Fruit fly (Drosophila melanogaster) whole organism, adult: ENCODE data around the gene Meltrin.

Experiments used
- CG11617 ChIP-seq: fragments of 200-800 bp; sonication (Bioruptor generic); optimal IDR thresholded peaks from 2 replicates; lab custom pipeline; 2017; ENCODE audit warnings: mild to moderate bottlenecking, missing biosample characterization, missing genetic modification reagents, missing genetic modification characterization
- CG12768 ChIP-seq: fragments of 200-800 bp; sonication (Bioruptor generic); optimal IDR thresholded peaks from 2 replicates; lab custom pipeline; 2017; ENCODE audit warnings: missing biosample characterization, missing genetic modification characterization, mild to moderate bottlenecking, moderate library complexity, missing genetic modification reagents
- CG14711 ChIP-seq: fragments of 200-800 bp; sonication (Bioruptor generic); optimal IDR thresholded peaks from 2 replicates; lab custom pipeline; 2018; ENCODE audit warnings: missing biosample characterization, mild to moderate bottlenecking, missing genetic modification characterization, moderate library complexity
- CG1620 ChIP-seq: fragments of 200-800 bp; sonication (Bioruptor generic); optimal IDR thresholded peaks from 2 replicates; lab custom pipeline; 2016; ENCODE audit warnings: missing biosample characterization, missing genetic modification characterization
- CG33017 ChIP-seq: fragments of 200-800 bp; sonication (Bioruptor generic); optimal IDR thresholded peaks from 2 replicates; lab custom pipeline; 2018; ENCODE audit warnings: missing biosample characterization, mild to moderate bottlenecking, missing genetic modification characterization, moderate library complexity
- CG5204 ChIP-seq: fragments of 200-800 bp; sonication (Bioruptor generic); optimal IDR thresholded peaks from 2 replicates; lab custom pipeline; 2016; ENCODE audit warnings: missing biosample characterization, missing genetic modification characterization
- CG7045 ChIP-seq: fragments of 200-800 bp; sonication (Bioruptor generic); optimal IDR thresholded peaks from 2 replicates; lab custom pipeline; 2017; ENCODE audit warnings: missing biosample characterization, mild to moderate bottlenecking, missing genetic modification characterization
- CG7101 ChIP-seq: fragments of 200-800 bp; sonication (Bioruptor generic); optimal IDR thresholded peaks from 2 replicates; lab custom pipeline; 2018; ENCODE audit warnings: missing biosample characterization, mild to moderate bottlenecking, missing genetic modification characterization, moderate library complexity
- Clk ChIP-seq: fragments of 200-800 bp; sonication (Bioruptor generic); optimal IDR thresholded peaks from 2 replicates; lab custom pipeline; 2017; ENCODE audit warnings: missing biosample characterization, missing genetic modification characterization
- Crg-1 ChIP-seq: fragments of 200-800 bp; sonication (Bioruptor generic); optimal IDR thresholded peaks from 2 replicates; lab custom pipeline; 2016; ENCODE audit warnings: missing biosample characterization, missing genetic modification characterization
- Hr96 ChIP-seq: fragments of 200-800 bp; sonication (Bioruptor generic); optimal IDR thresholded peaks from 2 replicates; lab custom pipeline; 2016; ENCODE audit warnings: missing biosample characterization, missing genetic modification characterization
- Mnt ChIP-seq: fragments of 200-800 bp; sonication (Bioruptor generic); optimal IDR thresholded peaks from 2 replicates; lab custom pipeline; 2016; ENCODE audit warnings: missing biosample characterization, mild to moderate bottlenecking, missing genetic modification characterization
- bab1 ChIP-seq: fragments of 200-800 bp; sonication (Bioruptor generic); optimal IDR thresholded peaks from 3 replicates; lab custom pipeline; 2019; ENCODE audit warnings: missing biosample characterization, mild to moderate bottlenecking, missing genetic modification characterization, moderate library complexity
- cic ChIP-seq: fragments of 200-800 bp; sonication (Bioruptor generic); optimal IDR thresholded peaks from 2 replicates; lab custom pipeline; 2017; ENCODE audit warnings: missing biosample characterization, mild to moderate bottlenecking, missing genetic modification characterization, moderate library complexity
- cnc ChIP-seq, 2 experiments: fragments of >200 bp; optimal IDR thresholded peaks; 2 replicates each; lab custom pipeline; 2017
- kay ChIP-seq: fragments of 200-800 bp; sonication (Bioruptor generic); peaks from one replicate; lab custom pipeline; 2016; ENCODE audit warnings: missing biosample characterization, missing genetic modification characterization, borderline replicate concordance
- ovo ChIP-seq: fragments of 200-800 bp; sonication (Bioruptor generic); optimal IDR thresholded peaks from 2 replicates; lab custom pipeline; 2016; ENCODE audit warnings: missing biosample characterization, missing genetic modification characterization
- pad ChIP-seq: fragments of 200-800 bp; sonication (Bioruptor generic); optimal IDR thresholded peaks from 3 replicates; lab custom pipeline; 2017; ENCODE audit warnings: missing biosample characterization, missing genetic modification characterization, mild to moderate bottlenecking, moderate library complexity, missing genetic modification reagents
- tj ChIP-seq: fragments of 200-800 bp; sonication (Bioruptor generic); optimal IDR thresholded peaks from 3 replicates; lab custom pipeline; 2017; ENCODE audit warnings: missing biosample characterization, mild to moderate bottlenecking, missing genetic modification characterization, moderate library complexity
- toe ChIP-seq: fragments of 200-800 bp; sonication (Bioruptor generic); optimal IDR thresholded peaks from 2 replicates; lab custom pipeline; 2016; ENCODE audit warnings: missing biosample characterization, missing genetic modification characterization

The Meltrin gene

DNA sequence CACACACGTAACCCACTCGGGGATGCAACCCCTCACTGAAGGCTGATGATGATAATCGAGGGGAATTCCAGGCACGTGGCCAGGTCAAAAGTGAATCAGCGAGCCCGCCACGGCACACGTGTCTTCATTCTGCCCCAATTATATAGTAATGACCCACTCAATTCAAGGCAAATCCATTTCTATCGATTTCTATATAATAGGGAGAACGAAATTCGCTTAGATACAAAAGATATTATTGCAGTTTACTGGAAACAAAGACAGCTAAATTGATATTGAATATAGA, 4.2 kb downstream of the Meltrin start:
- TF ChIP-seq Mnt (no peak), kay (no peak), Crg-1 (GFP tag; lab: Kevin White, UChicago) (no peak), CG11617 (GFP tag; lab: Kevin White, UChicago) (no peak), CG7045 (GFP tag; lab: Kevin White, UChicago) (no peak), CG12768 (GFP tag; lab: Kevin White, UChicago) (no peak), toe (GFP tag; lab: Kevin White, UChicago) (no peak), cnc (optimal IDR thresholded peaks at IDR 0.05; lab: Kevin White, UChicago) (no peak), CG5204 (no peak), CG14711 (no peak), CG7101 (tag; lab: Kevin White, UChicago) (no peak), pad (GFP tag; lab: Kevin White, UChicago) (no peak), bab1 (GFP tag; lab: Kevin White, UChicago) (no peak), Clk (GFP tag; lab: Kevin White, UChicago) (no peak)

DNA sequence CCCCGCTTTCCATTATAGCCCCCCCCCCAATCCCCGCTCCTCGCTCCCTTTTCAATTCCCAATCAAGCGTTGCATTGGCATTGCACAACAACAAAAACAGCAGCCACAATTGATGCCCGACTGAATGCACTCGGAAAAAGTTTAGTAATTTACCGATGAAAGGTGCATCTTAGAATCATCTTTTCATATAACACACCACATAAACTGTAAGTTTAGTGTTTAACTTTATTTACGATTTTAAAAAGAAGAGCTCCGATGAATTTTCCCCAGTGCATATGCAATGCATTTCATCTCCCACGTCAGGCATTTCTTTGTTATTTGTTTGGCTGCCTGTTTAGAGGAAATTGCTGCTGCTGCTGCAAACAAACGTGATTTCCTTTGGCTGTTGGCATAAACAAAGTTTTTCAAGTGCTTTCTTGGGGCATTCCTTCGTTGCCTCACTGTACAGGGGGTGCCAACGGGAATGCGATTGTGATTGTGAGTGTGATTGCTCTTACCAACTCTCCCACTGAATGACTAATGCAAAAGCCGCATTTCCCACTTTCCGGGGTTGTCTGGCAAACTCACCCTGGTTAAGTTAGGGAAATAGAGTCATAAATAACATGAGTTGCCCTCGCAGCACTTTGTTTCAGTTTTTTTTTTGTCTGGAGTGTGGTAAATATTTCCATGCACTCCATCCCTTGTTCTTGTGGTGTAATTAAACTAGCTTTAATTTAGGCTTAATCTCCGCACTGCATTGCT, 4.7 kb downstream of the Meltrin start:
- TF ChIP-seq CG12768 (GFP tag; lab: Kevin White, UChicago) (peak; percentile 27), Crg-1 (GFP tag; lab: Kevin White, UChicago) (no peak), kay (no peak), CG14711 (peak; percentile 49), CG33017 (peak; percentile 35), CG7101 (tag; lab: Kevin White, UChicago) (peak; percentile 11), Hr96 (GFP tag; lab: Kevin White, UChicago) (no peak), Mnt (no peak), CG7045 (GFP tag; lab: Kevin White, UChicago) (peak; percentile 41), CG1620 (no peak), toe (GFP tag; lab: Kevin White, UChicago) (no peak), cic (GFP tag; lab: Kevin White, UChicago) (no peak)

DNA sequence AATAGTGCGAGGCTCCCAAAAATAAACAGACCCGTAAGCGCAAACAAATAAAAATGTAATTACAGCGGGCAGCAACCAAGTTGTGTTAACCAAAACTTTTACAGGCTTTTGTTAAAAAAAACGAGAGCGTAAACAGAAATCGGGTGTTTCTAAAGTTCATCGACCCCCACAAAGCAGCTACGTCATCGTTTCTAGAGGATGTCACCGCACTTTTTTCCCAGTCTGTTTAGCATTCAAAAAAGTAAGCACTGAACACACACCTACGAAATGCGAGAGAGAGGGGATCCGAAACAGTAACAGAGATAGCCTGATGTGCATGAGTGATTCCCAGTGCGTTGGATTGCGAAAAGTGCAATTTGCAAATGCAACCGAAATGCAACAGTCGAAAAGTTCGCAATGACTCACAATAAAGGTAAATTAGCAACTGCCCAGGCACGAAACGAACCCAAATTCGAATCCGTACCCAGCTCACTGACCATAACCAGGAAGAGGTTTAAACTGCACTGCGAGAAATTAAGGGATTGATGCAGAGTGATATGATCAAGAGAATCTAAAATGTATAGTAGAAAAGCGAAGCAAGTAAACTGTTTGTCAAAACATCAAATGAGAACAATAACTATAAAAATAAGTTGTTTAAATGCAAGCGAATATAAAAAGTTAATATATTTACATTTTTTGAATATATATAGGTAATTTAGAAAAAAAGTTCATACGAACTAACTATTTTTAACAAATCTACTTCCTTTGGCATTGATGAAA, 5.9 kb downstream of the Meltrin start:
- TF ChIP-seq Mnt (no peak), CG14711 (no peak), tj (GFP tag; lab: Kevin White, UChicago) (peak; percentile 84), Crg-1 (GFP tag; lab: Kevin White, UChicago) (no peak)

DNA sequence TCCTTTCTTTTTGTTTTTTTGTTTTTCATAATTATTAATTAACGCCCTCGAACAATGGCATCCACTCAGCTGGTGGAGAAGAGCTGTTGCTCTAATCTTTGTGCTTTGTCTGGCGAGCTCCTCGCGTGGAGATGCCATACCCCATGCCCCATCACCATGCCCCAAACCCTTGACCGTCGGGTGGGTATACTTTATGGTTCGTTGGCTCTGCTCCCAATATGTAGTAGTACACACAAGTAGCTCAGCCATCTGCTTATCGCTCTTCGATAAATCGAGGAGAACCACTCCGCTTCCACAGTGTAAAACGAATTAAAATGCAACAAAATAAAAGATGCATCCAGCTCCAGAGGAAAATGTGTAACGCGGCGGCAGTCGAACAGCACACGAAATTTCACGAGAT, 7.0 kb downstream of the Meltrin start:
- TF ChIP-seq Crg-1 (GFP tag; lab: Kevin White, UChicago) (no peak), Clk (GFP tag; lab: Kevin White, UChicago) (no peak), ovo (GFP tag; lab: Kevin White, UChicago) (no peak), cnc (optimal IDR thresholded peaks at IDR 0.05; lab: Kevin White, UChicago) (no peak), cic (GFP tag; lab: Kevin White, UChicago) (no peak), kay (no peak), pad (GFP tag; lab: Kevin White, UChicago) (no peak), CG1620 (no peak), Hr96 (GFP tag; lab: Kevin White, UChicago) (no peak), tj (GFP tag; lab: Kevin White, UChicago) (no peak), CG5204 (no peak), CG33017 (no peak), bab1 (GFP tag; lab: Kevin White, UChicago) (no peak), CG11617 (GFP tag; lab: Kevin White, UChicago) (no peak), toe (GFP tag; lab: Kevin White, UChicago) (no peak), CG14711 (no peak), Mnt (no peak), CG7101 (tag; lab: Kevin White, UChicago) (no peak), CG12768 (GFP tag; lab: Kevin White, UChicago) (no peak)

DNA sequence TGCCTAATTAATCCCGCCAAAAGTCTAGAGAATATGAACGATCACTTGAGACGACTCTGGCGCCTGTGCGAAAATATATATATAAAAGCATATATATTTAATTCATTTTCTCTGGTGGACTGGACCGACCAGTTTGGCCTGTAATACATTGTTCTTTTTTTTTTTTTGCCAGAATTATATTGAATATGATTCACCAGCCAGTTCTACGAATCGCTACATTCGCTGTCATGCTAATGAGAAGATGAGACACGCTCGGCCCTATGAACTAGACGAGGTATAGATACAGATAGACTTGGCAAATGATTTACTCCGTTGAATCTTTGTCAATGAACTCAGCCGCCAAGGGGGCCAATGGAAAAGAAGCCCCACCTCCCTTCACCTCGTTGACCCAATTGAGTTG, 9.8 kb downstream of the Meltrin start:
- TF ChIP-seq kay (no peak), CG33017 (no peak), CG14711 (no peak), ovo (GFP tag; lab: Kevin White, UChicago) (no peak), Clk (GFP tag; lab: Kevin White, UChicago) (no peak), toe (GFP tag; lab: Kevin White, UChicago) (no peak), CG7101 (tag; lab: Kevin White, UChicago) (no peak), bab1 (GFP tag; lab: Kevin White, UChicago) (no peak), cic (GFP tag; lab: Kevin White, UChicago) (no peak), Crg-1 (GFP tag; lab: Kevin White, UChicago) (no peak), cnc (optimal IDR thresholded peaks at IDR 0.05; lab: Kevin White, UChicago) (no peak), Hr96 (GFP tag; lab: Kevin White, UChicago) (no peak), CG1620 (no peak), pad (GFP tag; lab: Kevin White, UChicago) (no peak), tj (GFP tag; lab: Kevin White, UChicago) (no peak), CG5204 (no peak), Mnt (no peak), CG12768 (GFP tag; lab: Kevin White, UChicago) (no peak), CG7045 (GFP tag; lab: Kevin White, UChicago) (no peak), CG11617 (GFP tag; lab: Kevin White, UChicago) (no peak)

DNA sequence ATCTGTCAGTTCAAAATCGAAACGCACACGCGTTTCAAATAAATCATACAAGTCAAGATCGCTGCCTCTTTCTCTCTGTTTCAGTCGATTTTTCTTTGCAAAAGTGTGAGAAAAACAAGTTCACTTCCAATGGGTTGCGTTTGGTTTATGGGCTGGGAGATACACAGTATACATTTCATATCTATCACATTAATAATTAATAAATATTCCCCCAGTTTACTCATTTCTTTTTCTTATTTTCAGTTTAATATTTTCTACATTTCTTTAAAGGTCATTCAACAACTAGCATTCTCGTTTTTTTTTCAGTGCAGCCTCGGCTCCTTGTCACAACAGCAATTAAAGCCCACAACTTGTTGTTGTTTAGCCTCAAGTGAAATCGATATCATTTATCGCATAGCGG, 13.2 kb downstream of the Meltrin start:
- TF ChIP-seq CG7045 (GFP tag; lab: Kevin White, UChicago) (no peak), Crg-1 (GFP tag; lab: Kevin White, UChicago) (no peak), ovo (GFP tag; lab: Kevin White, UChicago) (no peak), CG12768 (GFP tag; lab: Kevin White, UChicago) (no peak), Mnt (no peak), CG1620 (no peak), CG11617 (GFP tag; lab: Kevin White, UChicago) (no peak), kay (no peak), CG14711 (no peak), CG5204 (no peak), CG7101 (tag; lab: Kevin White, UChicago) (no peak), pad (GFP tag; lab: Kevin White, UChicago) (no peak), cic (GFP tag; lab: Kevin White, UChicago) (no peak), tj (GFP tag; lab: Kevin White, UChicago) (no peak), bab1 (GFP tag; lab: Kevin White, UChicago) (no peak), Hr96 (GFP tag; lab: Kevin White, UChicago) (no peak), CG33017 (no peak), toe (GFP tag; lab: Kevin White, UChicago) (no peak)
